Worm (Caenorhabditis elegans): ENCODE data around the gene alp-1.

- TF ChIP-seq pes-1 (GFP tag; IDR thresholded peaks at IDR 0.05) (no peak), ama-1 (optimal IDR thresholded peaks at IDR 0.05) (no peak), hmbx-1 (tag; optimal IDR thresholded peaks at IDR 0.05) (no peak), flt-1 (GFP tag; IDR thresholded peaks at IDR 0.05) (no peak), ets-7 (tag; optimal IDR thresholded peaks at IDR 0.05) (no peak), ceh-13 (GFP tag; optimal IDR thresholded peaks at IDR 0.05) (no peak), tbx-37 (GFP tag; conservative IDR thresholded peaks at IDR 0.05) (no peak), tra-4 (tag; optimal IDR thresholded peaks at IDR 0.05) (no peak), ceh-36 (tag; optimal IDR thresholded peaks at IDR 0.05) (no peak)
Observed at ce11 chrIV:8820041-8820440, 32.3 kb upstream of the alp-1 start, which contains the start of gene T28C6.3.

Data from whole organism, early embryonic.